Fruit fly (Drosophila melanogaster) whole organism, embryonic: ENCODE data around the gene Nsun5.

Experiments used
- Atf-2 ChIP-seq: fragments of 200-800 bp; sonication (Bioruptor generic); optimal IDR thresholded peaks from 2 replicates; lab custom pipeline; 2016; ENCODE audit warnings: missing biosample characterization, missing genetic modification characterization
- Blimp-1 ChIP-seq: fragments of 200-800 bp; sonication (Bioruptor generic); optimal IDR thresholded peaks from 3 replicates; lab custom pipeline; 2018; ENCODE audit warnings: missing biosample characterization, missing genetic modification characterization, mild to moderate bottlenecking, moderate library complexity, missing genetic modification reagents
- BtbVII ChIP-seq: fragments of 200-800 bp; sonication (Bioruptor generic); optimal IDR thresholded peaks from 3 replicates; lab custom pipeline; 2017; ENCODE audit warnings: missing biosample characterization, mild to moderate bottlenecking, missing genetic modification characterization
- CG10147 ChIP-seq: fragments of 200-800 bp; sonication (Bioruptor generic); optimal IDR thresholded peaks from 2 replicates; lab custom pipeline; 2019; ENCODE audit warnings: missing biosample characterization, mild to moderate bottlenecking, missing genetic modification characterization, moderate library complexity
- CG10274 ChIP-seq: fragments of 200-800 bp; sonication (Bioruptor generic); optimal IDR thresholded peaks from 3 replicates; lab custom pipeline; 2017; ENCODE audit warnings: missing biosample characterization, mild to moderate bottlenecking, missing genetic modification characterization
- CG10959 ChIP-seq: fragments of 200-800 bp; sonication (Bioruptor generic); IDR thresholded peaks from 2 replicates; pipeline ENCODE4 v1.3.6; 2022; ENCODE audit warnings: missing biosample characterization, missing genetic modification characterization
- CG11093 ChIP-seq: fragments of 200-800 bp; sonication (Bioruptor generic); IDR thresholded peaks from 3 replicates; pipeline ENCODE4 v1.3.6; 2022; ENCODE audit warnings: missing biosample characterization, missing genetic modification characterization
- CG11695 ChIP-seq: fragments of 200-800 bp; sonication (Bioruptor generic); IDR thresholded peaks from 3 replicates; pipeline ENCODE4 v1.3.6; 2022; ENCODE audit warnings: missing biosample characterization, missing genetic modification characterization
- CG12391 ChIP-seq: fragments of 200-800 bp; sonication (Bioruptor generic); optimal IDR thresholded peaks from 3 replicates; lab custom pipeline; 2018; ENCODE audit warnings: missing biosample characterization, mild to moderate bottlenecking, missing genetic modification characterization, moderate library complexity
- CG13424 ChIP-seq: fragments of 200-800 bp; sonication (Bioruptor generic); optimal IDR thresholded peaks from 2 replicates; lab custom pipeline; 2019; ENCODE audit warnings: missing biosample characterization, mild to moderate bottlenecking, missing genetic modification characterization, moderate library complexity
- CG15269 ChIP-seq: fragments of 200-800 bp; sonication (Bioruptor generic); optimal IDR thresholded peaks from 2 replicates; lab custom pipeline; 2018; ENCODE audit warnings: missing biosample characterization, mild to moderate bottlenecking, missing genetic modification characterization, moderate library complexity
- CG15601 ChIP-seq: fragments of 200-800 bp; sonication (Bioruptor generic); optimal IDR thresholded peaks from 3 replicates; lab custom pipeline; 2019; ENCODE audit warnings: missing biosample characterization, mild to moderate bottlenecking, missing genetic modification characterization, moderate library complexity
- CG18599 ChIP-seq: fragments of 200-800 bp; sonication (Bioruptor generic); optimal IDR thresholded peaks from 3 replicates; lab custom pipeline; 2017; ENCODE audit warnings: missing biosample characterization, missing genetic modification characterization, mild to moderate bottlenecking, moderate library complexity, missing genetic modification reagents
- CG2678 ChIP-seq: fragments of 200-800 bp; sonication (Bioruptor generic); optimal IDR thresholded peaks from 3 replicates; lab custom pipeline; 2019; ENCODE audit warnings: missing biosample characterization, mild to moderate bottlenecking, missing genetic modification characterization, moderate library complexity
- CG3065 ChIP-seq: fragments of 200-800 bp; sonication (Bioruptor generic); optimal IDR thresholded peaks from 2 replicates; lab custom pipeline; 2016; ENCODE audit warnings: missing biosample characterization, missing genetic modification characterization
- CG31365 ChIP-seq: fragments of 200-800 bp; sonication (Bioruptor generic); optimal IDR thresholded peaks from 2 replicates; lab custom pipeline; 2018; ENCODE audit warnings: missing biosample characterization, mild to moderate bottlenecking, missing genetic modification characterization
- CG33213 ChIP-seq: fragments of 200-800 bp; sonication (Bioruptor generic); optimal IDR thresholded peaks from 3 replicates; lab custom pipeline; 2016; ENCODE audit warnings: missing biosample characterization, missing genetic modification characterization
- CG4282 ChIP-seq: fragments of 200-800 bp; sonication (Bioruptor generic); optimal IDR thresholded peaks from 2 replicates; lab custom pipeline; 2016; ENCODE audit warnings: missing biosample characterization, missing genetic modification characterization
- CG43689 ChIP-seq: fragments of 200-800 bp; sonication (Bioruptor generic); IDR thresholded peaks from 2 replicates; pipeline ENCODE4 v1.3.6; 2022; ENCODE audit warnings: missing biosample characterization, missing genetic modification characterization
- CG4707 ChIP-seq: fragments of 200-800 bp; sonication (Bioruptor generic); optimal IDR thresholded peaks from 2 replicates; lab custom pipeline; 2018; ENCODE audit warnings: missing biosample characterization, mild to moderate bottlenecking, missing genetic modification characterization, moderate library complexity
- CG5953 ChIP-seq: fragments of 200-800 bp; sonication (Bioruptor generic); IDR thresholded peaks from 2 replicates; pipeline ENCODE4 v1.3.6; 2022; ENCODE audit warnings: missing biosample characterization, missing genetic modification characterization
- CG6813 ChIP-seq: fragments of 200-800 bp; sonication (Bioruptor generic); optimal IDR thresholded peaks from 2 replicates; lab custom pipeline; 2017; ENCODE audit warnings: missing biosample characterization, missing genetic modification characterization, mild to moderate bottlenecking, moderate library complexity, missing genetic modification reagents
- CG8478 ChIP-seq: fragments of >200 bp; optimal IDR thresholded peaks from 2 replicates; lab custom pipeline; 2018
- CG9817 ChIP-seq: fragments of 200-800 bp; sonication (Bioruptor generic); optimal IDR thresholded peaks from 2 replicates; lab custom pipeline; 2018; ENCODE audit warnings: missing biosample characterization, mild to moderate bottlenecking, missing genetic modification characterization, moderate library complexity
- CHES-1-like ChIP-seq: fragments of 200-800 bp; sonication (Bioruptor generic); optimal IDR thresholded peaks from 2 replicates; lab custom pipeline; 2016; ENCODE audit warnings: missing biosample characterization, missing genetic modification characterization
- CoRest ChIP-seq: fragments of 200-800 bp; sonication (Bioruptor generic); optimal IDR thresholded peaks from 3 replicates; lab custom pipeline; 2018; ENCODE audit warnings: missing biosample characterization, mild to moderate bottlenecking, missing genetic modification characterization, moderate library complexity
- D19B ChIP-seq: fragments of 200-800 bp; sonication (Bioruptor generic); optimal IDR thresholded peaks from 2 replicates; lab custom pipeline; 2017; ENCODE audit warnings: missing biosample characterization, mild to moderate bottlenecking, missing genetic modification characterization
- Dek ChIP-seq: fragments of 200-800 bp; sonication (Bioruptor generic); optimal IDR thresholded peaks from 3 replicates; lab custom pipeline; 2019; ENCODE audit warnings: missing biosample characterization, mild to moderate bottlenecking, missing genetic modification characterization, moderate library complexity
- Dip2 ChIP-seq: fragments of 200-800 bp; sonication (Bioruptor generic); IDR thresholded peaks from 2 replicates; pipeline ENCODE4 v1.3.6; 2022; ENCODE audit warnings: missing biosample characterization, missing genetic modification characterization
- E2f2 ChIP-seq: fragments of 200-800 bp; sonication (Bioruptor generic); IDR thresholded peaks from 2 replicates; pipeline ENCODE4 v1.3.6; 2022; ENCODE audit warnings: missing biosample characterization, missing genetic modification characterization
- H2.0 ChIP-seq: fragments of 200-800 bp; sonication (Bioruptor generic); IDR thresholded peaks from 2 replicates; pipeline ENCODE4 v1.3.6; 2022; ENCODE audit warnings: missing biosample characterization, missing genetic modification characterization
- HLHmδ ChIP-seq: fragments of 200-800 bp; sonication (Bioruptor generic); optimal IDR thresholded peaks from 2 replicates; lab custom pipeline; 2018; ENCODE audit warnings: missing biosample characterization, mild to moderate bottlenecking, missing genetic modification characterization, moderate library complexity
- Meics ChIP-seq: fragments of 200-800 bp; sonication (Bioruptor generic); optimal IDR thresholded peaks from 2 replicates; lab custom pipeline; 2017; ENCODE audit warnings: missing biosample characterization, mild to moderate bottlenecking, missing genetic modification characterization
- NK7.1 ChIP-seq: fragments of 200-800 bp; sonication (Bioruptor generic); optimal IDR thresholded peaks from 3 replicates; lab custom pipeline; 2016; ENCODE audit warnings: missing biosample characterization, missing genetic modification characterization
- Ptx1 ChIP-seq: fragments of 200-800 bp; sonication (Bioruptor generic); IDR thresholded peaks from 2 replicates; pipeline ENCODE4 v1.3.6; 2022; ENCODE audit warnings: missing biosample characterization, missing genetic modification characterization
- al ChIP-seq: fragments of 200-800 bp; sonication (Bioruptor generic); IDR thresholded peaks from 2 replicates; pipeline ENCODE4 v1.3.6; 2022; ENCODE audit warnings: missing biosample characterization, missing genetic modification characterization
- aop ChIP-seq: fragments of 200-800 bp; sonication (Bioruptor generic); IDR thresholded peaks from 2 replicates; pipeline ENCODE4 v1.3.6; 2022; ENCODE audit warnings: missing biosample characterization, missing genetic modification characterization
- btn ChIP-seq: fragments of 200-800 bp; sonication (Bioruptor generic); optimal IDR thresholded peaks from 2 replicates; lab custom pipeline; 2016; ENCODE audit warnings: missing biosample characterization, missing genetic modification characterization
- ci ChIP-seq: fragments of 200-800 bp; sonication (Bioruptor generic); IDR thresholded peaks from 3 replicates; pipeline ENCODE4 v1.3.6; 2022; ENCODE audit warnings: missing biosample characterization, missing genetic modification characterization
- da ChIP-seq: fragments of 200-800 bp; sonication (Bioruptor generic); optimal IDR thresholded peaks from 2 replicates; lab custom pipeline; 2016; ENCODE audit warnings: missing biosample characterization, missing genetic modification characterization
- dmrt99B ChIP-seq: fragments of 200-800 bp; sonication (Bioruptor generic); optimal IDR thresholded peaks from 2 replicates; lab custom pipeline; 2018; ENCODE audit warnings: missing biosample characterization, mild to moderate bottlenecking, missing genetic modification characterization, moderate library complexity
- gem ChIP-seq: fragments of 200-800 bp; sonication (Bioruptor generic); optimal IDR thresholded peaks from 2 replicates; lab custom pipeline; 2019; ENCODE audit warnings: missing biosample characterization, mild to moderate bottlenecking, missing genetic modification characterization, moderate library complexity
- gfzf ChIP-seq: fragments of 200-800 bp; sonication (Bioruptor generic); optimal IDR thresholded peaks from 2 replicates; lab custom pipeline; 2016; ENCODE audit warnings: missing biosample characterization, mild to moderate bottlenecking, missing genetic modification characterization, moderate library complexity
- gsb ChIP-seq: fragments of 200-800 bp; sonication (Bioruptor generic); IDR thresholded peaks from 2 replicates; pipeline ENCODE4 v1.3.6; 2022; ENCODE audit warnings: missing biosample characterization, missing genetic modification characterization
- hbn ChIP-seq: fragments of 200-800 bp; sonication (Bioruptor generic); IDR thresholded peaks from 2 replicates; pipeline ENCODE4 v1.3.6; 2022; ENCODE audit warnings: missing biosample characterization, missing genetic modification characterization; ENCODE audit not compliant: partially characterized antibody
- klu ChIP-seq: fragments of 200-800 bp; sonication (Bioruptor generic); IDR thresholded peaks from 2 replicates; pipeline ENCODE4 v1.3.6; 2022; ENCODE audit warnings: missing biosample characterization, missing genetic modification characterization
- stc ChIP-seq: fragments of 200-800 bp; sonication (Bioruptor generic); IDR thresholded peaks from 2 replicates; pipeline ENCODE4 v1.3.6; 2022; ENCODE audit warnings: missing biosample characterization, missing genetic modification characterization
- ttk ChIP-seq: fragments of 200-800 bp; sonication (Bioruptor generic); IDR thresholded peaks from 2 replicates; pipeline ENCODE4 v2.1.2; 2022; ENCODE audit warnings: missing biosample characterization, missing genetic modification characterization
- zen ChIP-seq: fragments of 200-800 bp; sonication (Bioruptor generic); optimal IDR thresholded peaks from 3 replicates; lab custom pipeline; 2018; ENCODE audit warnings: missing biosample characterization, mild to moderate bottlenecking, missing genetic modification characterization, moderate library complexity

Nsun5 gene

dm6 chr3R:19151848-19152787 lies 10.0 kb downstream of the Nsun5 start (continued):
- peak; percentile 19 for TF ChIP-seq CG10147 (GFP tag; lab: Kevin White, UChicago)
- TF ChIP-seq gem (tag; lab: Kevin White, UChicago), result peak; percentile 59
- TF ChIP-seq gsb (GFP tag; lab: Robert Waterston, UW), result no peak
- no peak for TF ChIP-seq hbn
- no peak for TF ChIP-seq CG31365 (tag; lab: Kevin White, UChicago)
- no peak for TF ChIP-seq NK7.1 (GFP tag; lab: Kevin White, UChicago)
- TF ChIP-seq CG4282 (GFP tag; lab: Kevin White, UChicago), result no peak
- TF ChIP-seq CG8478 (lab: Kevin White, UChicago), result no peak
- peak; percentile 46 for TF ChIP-seq stc
- TF ChIP-seq klu (GFP tag; lab: Robert Waterston, UW), result no peak
- peak; percentile 27 for TF ChIP-seq CG13424 (tag; lab: Kevin White, UChicago)
- TF ChIP-seq Dek (tag; lab: Kevin White, UChicago), result peak; percentile 30
- TF ChIP-seq CG15269 (tag; lab: Kevin White, UChicago), result peak; percentile 60
- no peak for TF ChIP-seq CG10959 (GFP tag; lab: Robert Waterston, UW)
- TF ChIP-seq Ptx1 (GFP tag; lab: Robert Waterston, UW), result peak; percentile 56
- peak; percentile 67 for TF ChIP-seq ttk (GFP tag; lab: Robert Waterston, UW)
- no peak for TF ChIP-seq Dip2
- TF ChIP-seq Blimp-1 (GFP tag; lab: Kevin White, UChicago), result peak; percentile 16
- no peak for TF ChIP-seq CHES-1-like (GFP tag; lab: Kevin White, UChicago)
- peak; percentile 43 for TF ChIP-seq CoRest
- peak; percentile 38 for TF ChIP-seq Meics (GFP tag; lab: Kevin White, UChicago)
- TF ChIP-seq dmrt99B (tag; lab: Kevin White, UChicago), result peak; percentile 36
- TF ChIP-seq CG2678 (tag; lab: Kevin White, UChicago), result peak; percentile 59
- peak; percentile 70 for TF ChIP-seq ci (GFP tag; lab: Robert Waterston, UW)
- TF ChIP-seq CG43689, result 0 out of 2 replicates have a peak, but pooled peaks have one; percentile 33
- TF ChIP-seq BtbVII, result peak; percentile 4
- TF ChIP-seq gfzf, result no peak
- TF ChIP-seq CG11695 (GFP tag; lab: Robert Waterston, UW), result peak; percentile 67; the same call in 2 of the 3 replicates
- no peak for TF ChIP-seq CG15601 (tag; lab: Kevin White, UChicago)
- peak; percentile 36; the same call in 1 of the 2 replicates for TF ChIP-seq CG5953 (GFP tag; lab: Robert Waterston, UW)
- no peak for TF ChIP-seq aop
- 0 out of 3 replicates have a peak, but pooled peaks have one; percentile 13 for TF ChIP-seq CG11093 (GFP tag; lab: Robert Waterston, UW)
- TF ChIP-seq Atf-2 (GFP tag; lab: Kevin White, UChicago), result no peak
- peak; percentile 35 for TF ChIP-seq CG9817 (tag; lab: Kevin White, UChicago)
- no peak for TF ChIP-seq CG33213
- peak; percentile 56; the same call in 1 of the 2 replicates for TF ChIP-seq H2.0
- no peak for TF ChIP-seq zen (tag; lab: Kevin White, UChicago)
- no peak for TF ChIP-seq HLHmδ (GFP tag; lab: Kevin White, UChicago)
- TF ChIP-seq CG3065 (GFP tag; lab: Kevin White, UChicago), result no peak
- TF ChIP-seq CG18599 (GFP tag; lab: Kevin White, UChicago), result peak; percentile 30
- TF ChIP-seq da (GFP tag; lab: Kevin White, UChicago), result no peak
- TF ChIP-seq CG10274, result no peak
- TF ChIP-seq al (GFP tag; lab: Robert Waterston, UW), result peak; percentile 49; the same call in 1 of the 2 replicates
- TF ChIP-seq D19B (GFP tag; lab: Kevin White, UChicago), result no peak
- no peak for TF ChIP-seq E2f2
- peak; percentile 45 for TF ChIP-seq CG12391 (tag; lab: Kevin White, UChicago)
- TF ChIP-seq CG4707 (GFP tag; lab: Kevin White, UChicago), result no peak
- no peak for TF ChIP-seq btn (GFP tag; lab: Kevin White, UChicago)
- TF ChIP-seq CG6813 (GFP tag; lab: Kevin White, UChicago), result no peak
